Fruit fly (Drosophila melanogaster) whole organism, embryonic: ENCODE data around the gene Uch-L5R.

Source experiments
- B-H2 ChIP-seq: fragments of 200-800 bp; sonication (Bioruptor generic); optimal IDR thresholded peaks from 2 replicates; lab custom pipeline; 2018; ENCODE audit warnings: missing biosample characterization, mild to moderate bottlenecking, missing genetic modification characterization
- Blimp-1 ChIP-seq: fragments of 200-800 bp; sonication (Bioruptor generic); optimal IDR thresholded peaks from 3 replicates; lab custom pipeline; 2018; ENCODE audit warnings: missing biosample characterization, missing genetic modification characterization, mild to moderate bottlenecking, moderate library complexity, missing genetic modification reagents
- CG10431 ChIP-seq: fragments of 200-800 bp; sonication (Bioruptor generic); optimal IDR thresholded peaks from 3 replicates; lab custom pipeline; 2018; ENCODE audit warnings: missing biosample characterization, mild to moderate bottlenecking, missing genetic modification characterization
- CG10959 ChIP-seq: fragments of 200-800 bp; sonication (Bioruptor generic); IDR thresholded peaks from 2 replicates; pipeline ENCODE4 v1.3.6; 2022; ENCODE audit warnings: missing biosample characterization, missing genetic modification characterization
- CG12769 ChIP-seq: fragments of 200-800 bp; sonication (Bioruptor generic); optimal IDR thresholded peaks from 2 replicates; lab custom pipeline; 2019; ENCODE audit warnings: missing biosample characterization, mild to moderate bottlenecking, missing genetic modification characterization, moderate library complexity
- CG15011 ChIP-seq: fragments of 200-800 bp; sonication (Bioruptor generic); optimal IDR thresholded peaks from 3 replicates; lab custom pipeline; 2018; ENCODE audit warnings: missing biosample characterization, mild to moderate bottlenecking, missing genetic modification characterization
- CG1529 ChIP-seq: fragments of 200-800 bp; sonication (Bioruptor generic); optimal IDR thresholded peaks from 3 replicates; lab custom pipeline; 2018; ENCODE audit warnings: missing biosample characterization, missing genetic modification characterization
- CG15696 ChIP-seq: fragments of 200-800 bp; sonication (Bioruptor generic); optimal IDR thresholded peaks from 2 replicates; lab custom pipeline; 2019; ENCODE audit warnings: missing biosample characterization, mild to moderate bottlenecking, missing genetic modification characterization, moderate library complexity
- CG1602 ChIP-seq: fragments of 200-800 bp; sonication (Bioruptor generic); optimal IDR thresholded peaks from 3 replicates; lab custom pipeline; 2016; ENCODE audit warnings: missing biosample characterization, missing genetic modification characterization
- CG17328 ChIP-seq: fragments of 200-800 bp; sonication (Bioruptor generic); IDR thresholded peaks from 2 replicates; pipeline ENCODE4 v1.3.6; 2022; ENCODE audit warnings: missing biosample characterization, missing genetic modification characterization
- CG32772 ChIP-seq: fragments of 200-800 bp; sonication (Bioruptor generic); IDR thresholded peaks from 2 replicates; pipeline ENCODE4 v1.3.6; 2022; ENCODE audit warnings: missing biosample characterization, missing genetic modification characterization
- CG3281 ChIP-seq: fragments of 200-800 bp; sonication (Bioruptor generic); optimal IDR thresholded peaks from 3 replicates; lab custom pipeline; 2017; ENCODE audit warnings: missing biosample characterization, mild to moderate bottlenecking, missing genetic modification characterization
- CG3407 ChIP-seq: fragments of 200-800 bp; sonication (Bioruptor generic); optimal IDR thresholded peaks from 2 replicates; lab custom pipeline; 2018; ENCODE audit warnings: missing biosample characterization, mild to moderate bottlenecking, missing genetic modification characterization
- CG4854 ChIP-seq: fragments of 200-800 bp; sonication (Bioruptor generic); optimal IDR thresholded peaks from 2 replicates; lab custom pipeline; 2016; ENCODE audit warnings: missing biosample characterization, missing genetic modification characterization, inconsistent platforms
- CG5953 ChIP-seq: fragments of 200-800 bp; sonication (Bioruptor generic); IDR thresholded peaks from 2 replicates; pipeline ENCODE4 v1.3.6; 2022; ENCODE audit warnings: missing biosample characterization, missing genetic modification characterization
- CG6791 ChIP-seq: fragments of 200-800 bp; sonication (Bioruptor generic); IDR thresholded peaks from 3 replicates; pipeline ENCODE4 v1.3.6; 2022; ENCODE audit warnings: missing biosample characterization, missing genetic modification characterization; ENCODE audit not compliant: partially characterized antibody
- CG7786 ChIP-seq: fragments of 200-800 bp; sonication (Bioruptor generic); optimal IDR thresholded peaks from 2 replicates; lab custom pipeline; 2016; ENCODE audit warnings: missing biosample characterization, missing genetic modification characterization
- CG7839 ChIP-seq: fragments of 200-800 bp; sonication (Bioruptor generic); optimal IDR thresholded peaks from 3 replicates; lab custom pipeline; 2018; ENCODE audit warnings: missing biosample characterization, mild to moderate bottlenecking, missing genetic modification characterization, moderate library complexity
- CG8290 ChIP-seq, 3 experiments: fragments of 200-800 bp; sonication (Bioruptor generic); optimal IDR thresholded peaks; 2 replicates each; lab custom pipeline; 2016 to 2019; ENCODE audit warnings: missing biosample characterization in 3 of 3, missing genetic modification characterization in 3 of 3, mild to moderate bottlenecking in 2 of 3, moderate library complexity in 1 of 3
- CG8478 ChIP-seq: fragments of >200 bp; optimal IDR thresholded peaks from 2 replicates; lab custom pipeline; 2018
- CG9817 ChIP-seq: fragments of 200-800 bp; sonication (Bioruptor generic); optimal IDR thresholded peaks from 2 replicates; lab custom pipeline; 2018; ENCODE audit warnings: missing biosample characterization, mild to moderate bottlenecking, missing genetic modification characterization, moderate library complexity
- CkIIα-i1 ChIP-seq: fragments of 200-800 bp; sonication (Bioruptor generic); IDR thresholded peaks from 2 replicates; pipeline ENCODE4 v1.3.6; 2022; ENCODE audit warnings: missing biosample characterization, missing genetic modification characterization
- Dip2 ChIP-seq: fragments of 200-800 bp; sonication (Bioruptor generic); IDR thresholded peaks from 2 replicates; pipeline ENCODE4 v1.3.6; 2022; ENCODE audit warnings: missing biosample characterization, missing genetic modification characterization
- Doc3 ChIP-seq: fragments of 200-800 bp; sonication (Bioruptor generic); IDR thresholded peaks from 3 replicates; pipeline ENCODE4 v1.3.6; 2022; ENCODE audit warnings: missing biosample characterization, missing genetic modification characterization; ENCODE audit not compliant: partially characterized antibody
- Ets65A ChIP-seq: fragments of 200-800 bp; sonication (Bioruptor generic); peaks from one replicate; lab custom pipeline; 2016; ENCODE audit warnings: missing biosample characterization, missing genetic modification characterization
- H2.0 ChIP-seq: fragments of 200-800 bp; sonication (Bioruptor generic); IDR thresholded peaks from 2 replicates; pipeline ENCODE4 v1.3.6; 2022; ENCODE audit warnings: missing biosample characterization, missing genetic modification characterization
- HLH54F ChIP-seq: fragments of 200-800 bp; sonication (Bioruptor generic); optimal IDR thresholded peaks from 3 replicates; lab custom pipeline; 2016; ENCODE audit warnings: missing biosample characterization, missing genetic modification characterization
- MBD-R2 ChIP-seq: fragments of 200-800 bp; sonication (Bioruptor generic); IDR thresholded peaks from 2 replicates; pipeline ENCODE4 v1.3.6; 2022; ENCODE audit warnings: missing biosample characterization, missing genetic modification characterization
- Nf-YC ChIP-seq: fragments of 200-800 bp; optimal IDR thresholded peaks from 3 replicates; lab custom pipeline; 2019; ENCODE audit warnings: missing biosample characterization, mild to moderate bottlenecking, missing genetic modification characterization, moderate library complexity
- Oli ChIP-seq: fragments of 200-800 bp; sonication (Bioruptor generic); optimal IDR thresholded peaks from 2 replicates; lab custom pipeline; 2018; ENCODE audit warnings: missing biosample characterization, mild to moderate bottlenecking, missing genetic modification characterization, moderate library complexity
- Opbp ChIP-seq: fragments of 200-800 bp; sonication (Bioruptor generic); IDR thresholded peaks from 3 replicates; pipeline ENCODE4 v1.3.6; 2022; ENCODE audit warnings: missing biosample characterization, missing genetic modification characterization; ENCODE audit not compliant: partially characterized antibody
- Ravus ChIP-seq: fragments of 200-800 bp; sonication (Bioruptor generic); IDR thresholded peaks from 2 replicates; pipeline ENCODE4 v1.3.6; 2022; ENCODE audit warnings: missing biosample characterization, missing genetic modification characterization
- Side ChIP-seq: fragments of 200-800 bp; sonication (Bioruptor generic); optimal IDR thresholded peaks from 2 replicates; lab custom pipeline; 2016; ENCODE audit warnings: missing biosample characterization, missing genetic modification characterization
- TFAM ChIP-seq: fragments of 200-800 bp; sonication (Bioruptor generic); optimal IDR thresholded peaks from 2 replicates; lab custom pipeline; 2017; ENCODE audit warnings: missing biosample characterization, missing genetic modification characterization, inconsistent platforms
- Usf ChIP-seq: fragments of 200-800 bp; sonication (Bioruptor generic); optimal IDR thresholded peaks from 2 replicates; lab custom pipeline; 2017; ENCODE audit warnings: missing genotype, missing biosample characterization, missing genetic modification characterization
- chm ChIP-seq: fragments of 200-800 bp; sonication (Bioruptor generic); IDR thresholded peaks from 2 replicates; pipeline ENCODE4 v1.3.6; 2022; ENCODE audit warnings: missing biosample characterization, missing genetic modification characterization
- gfzf ChIP-seq: fragments of 200-800 bp; sonication (Bioruptor generic); optimal IDR thresholded peaks from 2 replicates; lab custom pipeline; 2016; ENCODE audit warnings: missing biosample characterization, mild to moderate bottlenecking, missing genetic modification characterization, moderate library complexity
- gsb ChIP-seq: fragments of 200-800 bp; sonication (Bioruptor generic); IDR thresholded peaks from 2 replicates; pipeline ENCODE4 v1.3.6; 2022; ENCODE audit warnings: missing biosample characterization, missing genetic modification characterization
- ind ChIP-seq: fragments of 200-800 bp; sonication (Bioruptor generic); optimal IDR thresholded peaks from 3 replicates; lab custom pipeline; 2016; ENCODE audit warnings: missing biosample characterization, missing genetic modification characterization
- lmd ChIP-seq: fragments of 200-800 bp; sonication (Bioruptor generic); IDR thresholded peaks from 2 replicates; pipeline ENCODE4 v1.3.6; 2022; ENCODE audit warnings: missing biosample characterization, missing genetic modification characterization
- nau ChIP-seq: fragments of 200-800 bp; sonication (Bioruptor generic); optimal IDR thresholded peaks from 3 replicates; lab custom pipeline; 2017; ENCODE audit warnings: missing biosample characterization, mild to moderate bottlenecking, missing genetic modification characterization, missing genetic modification reagents
- org-1 ChIP-seq: fragments of 200-800 bp; sonication (Bioruptor generic); optimal IDR thresholded peaks from 2 replicates; lab custom pipeline; 2017; ENCODE audit warnings: missing biosample characterization, missing genetic modification characterization
- peb ChIP-seq: fragments of 200-800 bp; sonication (Bioruptor generic); IDR thresholded peaks from 2 replicates; pipeline ENCODE4 v1.3.6; 2022; ENCODE audit warnings: missing biosample characterization, missing genetic modification characterization
- pnt ChIP-seq: fragments of 200-800 bp; sonication (Bioruptor generic); optimal IDR thresholded peaks from 3 replicates; lab custom pipeline; 2016; ENCODE audit warnings: missing biosample characterization, missing genetic modification characterization
- rib ChIP-seq: fragments of 200-800 bp; sonication (Bioruptor generic); IDR thresholded peaks from 2 replicates; pipeline ENCODE4 v1.3.6; 2022; ENCODE audit warnings: missing biosample characterization, missing genetic modification characterization
- row ChIP-seq: fragments of 200-800 bp; sonication (Bioruptor generic); IDR thresholded peaks from 3 replicates; pipeline ENCODE4 v1.3.6; 2022; ENCODE audit warnings: missing biosample characterization, missing genetic modification characterization
- run ChIP-seq: fragments of 200-800 bp; sonication (Bioruptor generic); optimal IDR thresholded peaks from 3 replicates; lab custom pipeline; 2018; ENCODE audit warnings: missing biosample characterization, mild to moderate bottlenecking, missing genetic modification characterization
- schlank ChIP-seq: fragments of 200-800 bp; sonication (Bioruptor generic); optimal IDR thresholded peaks from 2 replicates; lab custom pipeline; 2018; ENCODE audit warnings: missing biosample characterization, mild to moderate bottlenecking, missing genetic modification characterization
- sima ChIP-seq: fragments of 200-800 bp; sonication (Bioruptor generic); optimal IDR thresholded peaks from 2 replicates; lab custom pipeline; 2016; ENCODE audit warnings: missing biosample characterization, missing genetic modification characterization
- tup ChIP-seq: fragments of 200-800 bp; sonication (Bioruptor generic); optimal IDR thresholded peaks from 2 replicates; lab custom pipeline; 2016; ENCODE audit warnings: missing biosample characterization, mild to moderate bottlenecking, missing genetic modification characterization, moderate library complexity
- vvl ChIP-seq: fragments of 200-800 bp; sonication (Bioruptor generic); IDR thresholded peaks from 2 replicates; pipeline ENCODE4 v1.3.6; 2022; ENCODE audit warnings: missing biosample characterization, missing genetic modification characterization

Gene Uch-L5R

DNA sequence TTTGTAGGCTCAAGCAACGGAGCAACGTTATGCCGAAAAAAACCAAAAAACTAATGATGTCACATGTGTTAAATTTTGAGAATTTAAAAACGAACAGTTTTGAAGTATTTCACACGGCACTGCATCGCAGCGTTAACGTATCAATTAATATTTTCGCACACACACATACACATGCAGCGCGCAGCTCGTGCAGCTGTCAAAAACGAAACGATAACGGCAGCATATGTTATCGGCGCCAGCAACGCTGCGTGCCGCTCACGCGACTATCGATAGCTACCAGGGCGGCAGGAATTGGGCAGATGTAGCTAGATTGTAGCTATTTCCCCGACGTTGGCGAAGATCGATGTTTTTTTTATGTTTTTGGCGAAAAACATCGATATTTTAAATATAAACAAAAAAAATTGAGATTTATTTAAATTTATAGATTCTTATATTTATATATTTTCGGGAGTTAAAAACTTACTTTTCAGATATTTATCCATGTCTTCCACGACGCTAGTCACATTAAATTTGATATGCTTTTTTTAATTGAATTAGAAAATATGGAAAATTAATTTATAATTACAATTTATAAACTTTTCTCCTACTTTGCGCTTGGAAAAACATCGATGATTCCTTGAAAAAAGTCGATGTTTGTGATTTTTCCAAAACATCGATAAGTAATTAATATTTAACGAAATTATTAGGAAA is 27.5 kb downstream of the Uch-L5R start, which contains the start of gene Usp7 (continued):
- no peak for TF ChIP-seq CG10959 (GFP tag; lab: Robert Waterston, UW)
- no peak for TF ChIP-seq CG3281 (GFP tag; lab: Kevin White, UChicago)
- no peak for TF ChIP-seq HLH54F
- peak; percentile 98 for TF ChIP-seq CG6791 (GFP tag; lab: Robert Waterston, UW)
- TF ChIP-seq B-H2 (GFP tag; lab: Kevin White, UChicago) = peak; percentile 8
- no peak for TF ChIP-seq CG15696 (tag; lab: Kevin White, UChicago)
- TF ChIP-seq org-1 = no peak
- TF ChIP-seq TFAM (GFP tag; lab: Kevin White, UChicago) = no peak
- no peak for TF ChIP-seq chm (GFP tag; lab: Robert Waterston, UW)
- no peak for TF ChIP-seq run (tag; lab: Kevin White, UChicago)
- no peak for TF ChIP-seq lmd (GFP tag; lab: Robert Waterston, UW)
- TF ChIP-seq CG12769 (tag; lab: Kevin White, UChicago) = no peak
- TF ChIP-seq peb = no peak
- TF ChIP-seq CG8290 (GFP tag; optimal IDR thresholded peaks at IDR 0.05; lab: Kevin White, UChicago) = peak; percentile 83
- no peak for TF ChIP-seq CG8290 (tag; optimal IDR thresholded peaks at IDR 0.05; lab: Kevin White, UChicago)
- no peak for TF ChIP-seq rib (GFP tag; lab: Robert Waterston, UW)
- TF ChIP-seq CG4854 (GFP tag; lab: Kevin White, UChicago) = no peak
- no peak for TF ChIP-seq gsb (GFP tag; lab: Robert Waterston, UW)
- peak; percentile 88 for TF ChIP-seq row
- TF ChIP-seq H2.0 (GFP tag; lab: Robert Waterston, UW) = no peak
- peak; percentile 96 for TF ChIP-seq Opbp (GFP tag; lab: Robert Waterston, UW)
- peak; percentile 58 for TF ChIP-seq Ets65A (GFP tag; lab: Kevin White, UChicago)
- no peak for TF ChIP-seq Side (GFP tag; lab: Kevin White, UChicago)
- no peak for TF ChIP-seq CkIIα-i1 (GFP tag; lab: Robert Waterston, UW)
- TF ChIP-seq Nf-YC (tag; lab: Kevin White, UChicago) = peak; percentile 25
- no peak for TF ChIP-seq CG7786 (GFP tag; lab: Kevin White, UChicago)
- TF ChIP-seq CG5953 (GFP tag; lab: Robert Waterston, UW) = no peak
- TF ChIP-seq CG15011 (GFP tag; lab: Kevin White, UChicago) = no peak
- TF ChIP-seq CG9817 (tag; lab: Kevin White, UChicago) = no peak
- TF ChIP-seq schlank (tag; lab: Kevin White, UChicago) = no peak
- TF ChIP-seq pnt = no peak
- no peak for TF ChIP-seq nau (GFP tag; lab: Kevin White, UChicago)
- TF ChIP-seq vvl (GFP tag; lab: Robert Waterston, UW) = no peak
- TF ChIP-seq ind (GFP tag; lab: Kevin White, UChicago) = no peak
- no peak for TF ChIP-seq CG3407 (GFP tag; lab: Kevin White, UChicago)
- TF ChIP-seq sima (GFP tag; lab: Kevin White, UChicago) = no peak
- TF ChIP-seq MBD-R2 (GFP tag; lab: Robert Waterston, UW) = peak; percentile 61
- no peak for TF ChIP-seq CG10431
- no peak for TF ChIP-seq Blimp-1 (GFP tag; lab: Kevin White, UChicago)
- no peak for TF ChIP-seq CG1529 (GFP tag; lab: Kevin White, UChicago)
- no peak for TF ChIP-seq CG17328
- TF ChIP-seq Oli = no peak
- TF ChIP-seq CG8478 (lab: Kevin White, UChicago) = no peak
- no peak for TF ChIP-seq CG1602
- TF ChIP-seq Usf = no peak
- peak; percentile 92 for TF ChIP-seq Doc3 (GFP tag; lab: Robert Waterston, UW)
- no peak for TF ChIP-seq CG7839
- no peak for TF ChIP-seq gfzf
- TF ChIP-seq CG32772 (GFP tag; lab: Robert Waterston, UW) = no peak
- TF ChIP-seq tup = no peak
- TF ChIP-seq Dip2 = no peak
- no peak for TF ChIP-seq Ravus (GFP tag; lab: Robert Waterston, UW)
